Fruit fly (Drosophila melanogaster): Measurements from ENCODE around the gene Gs1.

Gs1 gene

DNA sequence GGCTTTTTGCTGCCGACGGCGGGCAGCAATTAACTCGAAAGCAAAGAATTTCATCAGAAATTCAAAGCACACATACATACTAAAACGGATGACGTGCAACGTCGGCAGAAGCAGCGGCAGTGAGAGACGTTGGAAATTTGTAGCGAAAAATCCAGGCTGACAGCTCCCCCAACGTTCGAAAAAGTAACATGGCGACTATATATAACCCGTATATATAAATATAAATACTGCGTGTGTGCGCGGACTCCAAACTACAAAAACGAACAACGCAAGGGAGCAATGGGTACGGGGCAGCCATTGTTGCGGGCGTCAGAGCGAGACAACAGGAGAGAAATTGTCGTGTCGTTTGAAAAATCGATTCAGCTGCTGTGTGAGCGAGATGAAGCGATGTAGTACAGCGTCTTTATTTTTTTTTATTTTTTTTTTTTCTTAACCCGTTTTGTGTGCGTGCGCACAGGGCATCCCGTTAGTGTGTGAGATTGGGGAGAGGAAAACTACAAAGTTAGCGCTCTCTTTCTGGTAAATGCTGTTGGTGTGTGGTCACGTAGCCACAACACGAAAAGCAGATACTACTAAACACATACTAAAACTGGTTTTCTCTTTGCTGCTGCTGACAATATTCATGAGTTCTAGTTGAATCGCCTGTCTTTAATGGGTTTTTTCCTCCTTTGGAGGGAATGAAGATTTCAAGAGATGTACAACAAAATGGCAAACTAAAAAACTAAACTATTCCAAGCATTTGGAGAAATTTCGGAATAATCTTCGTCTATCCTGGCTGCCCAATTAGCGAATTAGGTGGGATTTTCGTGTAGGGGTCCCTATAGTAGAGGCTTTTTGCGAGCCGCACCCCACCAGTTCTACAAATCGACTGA lies 28.9 kb downstream of the Gs1 start (continued):
- peak; percentile 79 for TF ChIP-seq Jarid2 (GFP tag; optimal IDR thresholded peaks at IDR 0.05)
- peak; percentile 86 for TF ChIP-seq Med (GFP tag)
- no peak for TF ChIP-seq PHDP (tag; optimal IDR thresholded peaks at IDR 0.05)
- no peak for TF ChIP-seq row (GFP tag; IDR thresholded peaks at IDR 0.05)
- no peak for TF ChIP-seq MBD-R2 (GFP tag; IDR thresholded peaks at IDR 0.05)
- no peak for TF ChIP-seq HLH54F (GFP tag; optimal IDR thresholded peaks at IDR 0.05)
- TF ChIP-seq CG2129 (GFP tag; IDR thresholded peaks at IDR 0.05; ENCODE audit: partially characterized antibody): no peak
- TF ChIP-seq fu2 (GFP tag; optimal IDR thresholded peaks at IDR 0.05): no peak
- no peak for TF ChIP-seq sc (optimal IDR thresholded peaks at IDR 0.05)
- no peak for TF ChIP-seq sc (GFP tag; optimal IDR thresholded peaks at IDR 0.05)
- no peak for TF ChIP-seq CG8944 (GFP tag; optimal IDR thresholded peaks at IDR 0.05)
- peak; percentile 55 for TF ChIP-seq psq (GFP tag; optimal IDR thresholded peaks at IDR 0.05)
- peak; percentile 36 for TF ChIP-seq CG12391 (tag; optimal IDR thresholded peaks at IDR 0.05)
- no peak for TF ChIP-seq esg (GFP tag; conservative IDR thresholded peaks at IDR 0.05)
- no peak for TF ChIP-seq CG11085 (GFP tag; IDR thresholded peaks at IDR 0.05)
- peak; percentile 31 for TF ChIP-seq nerfin-1 (tag; optimal IDR thresholded peaks at IDR 0.05)
- no peak for TF ChIP-seq CG16815 (GFP tag; optimal IDR thresholded peaks at IDR 0.05)
- TF ChIP-seq CG1603 (tag; optimal IDR thresholded peaks at IDR 0.05): peak; percentile 43
- TF ChIP-seq phol (tag; optimal IDR thresholded peaks at IDR 0.05): peak; percentile 93
- no peak for TF ChIP-seq amos (GFP tag; IDR thresholded peaks at IDR 0.05; ENCODE audit: partially characterized antibody)
- TF ChIP-seq gt (GFP tag; IDR thresholded peaks at IDR 0.05): no peak
- TF ChIP-seq CkIIα-i1 (GFP tag; IDR thresholded peaks at IDR 0.05): no peak
- no peak for TF ChIP-seq CG14441 (GFP tag; IDR thresholded peaks at IDR 0.05)
- TF ChIP-seq slbo (GFP tag; IDR thresholded peaks at IDR 0.05): no peak
- TF ChIP-seq sqz (GFP tag; optimal IDR thresholded peaks at IDR 0.05): peak; percentile 100
- TF ChIP-seq emc (GFP tag; optimal IDR thresholded peaks at IDR 0.05): no peak
- TF ChIP-seq CG3281 (GFP tag; optimal IDR thresholded peaks at IDR 0.05): no peak
- peak; percentile 10 for TF ChIP-seq jumu (GFP tag; optimal IDR thresholded peaks at IDR 0.05)
- TF ChIP-seq CG11723 (GFP tag; optimal IDR thresholded peaks at IDR 0.05): no peak
- no peak for TF ChIP-seq her (GFP tag; optimal IDR thresholded peaks at IDR 0.05)
- no peak for TF ChIP-seq CG31388 (GFP tag; optimal IDR thresholded peaks at IDR 0.05)
- no peak for TF ChIP-seq Bteb2 (GFP tag; optimal IDR thresholded peaks at IDR 0.05)
- TF ChIP-seq CG17385 (GFP tag; optimal IDR thresholded peaks at IDR 0.05): peak; percentile 37
- peak; percentile 50 for TF ChIP-seq CG10431 (GFP tag; optimal IDR thresholded peaks at IDR 0.05)
- TF ChIP-seq gcm2 (GFP tag; optimal IDR thresholded peaks at IDR 0.05): peak; percentile 57
- TF ChIP-seq ewg (GFP tag; optimal IDR thresholded peaks at IDR 0.05): peak; percentile 96
- no peak for TF ChIP-seq Dbx (GFP tag; IDR thresholded peaks at IDR 0.05)
- no peak for TF ChIP-seq CG9932 (GFP tag; IDR thresholded peaks at IDR 0.05)
- TF ChIP-seq CG8359 (GFP tag; optimal IDR thresholded peaks at IDR 0.05; ENCODE audit: borderline replicate concordance): no peak
- TF ChIP-seq lola (GFP tag; optimal IDR thresholded peaks at IDR 0.05): peak in 1 of 3 experiments; percentile 18
- TF ChIP-seq Adf1 (GFP tag; IDR thresholded peaks at IDR 0.05): no peak
- TF ChIP-seq Trl (optimal IDR thresholded peaks at IDR 0.05): peak; percentile 63 to 85
- peak; percentile 12 for TF ChIP-seq Trl (GFP tag; optimal IDR thresholded peaks at IDR 0.05)
- TF ChIP-seq az2 (GFP tag; optimal IDR thresholded peaks at IDR 0.05): no peak
- TF ChIP-seq CG12104 (GFP tag; optimal IDR thresholded peaks at IDR 0.05): no peak
- no peak for TF ChIP-seq CG10565 (GFP tag; optimal IDR thresholded peaks at IDR 0.05)
- TF ChIP-seq mam (GFP tag; optimal IDR thresholded peaks at IDR 0.05): no peak
- no peak for TF ChIP-seq HHEX (GFP tag; optimal IDR thresholded peaks at IDR 0.05)
- TF ChIP-seq CG14014 (GFP tag; IDR thresholded peaks at IDR 0.05): no peak
- no peak for TF ChIP-seq CG7357 (GFP tag; IDR thresholded peaks at IDR 0.05)

All from whole organism, embryonic.